Fruit fly (Drosophila melanogaster): ENCODE measurements around the gene CG13733.

CG13733 gene

dm6 chr3L:17486794-17487726 lies 8.3 kb upstream of the CG13733 start, which contains the start of gene Oatp74D (continued):
- no peak for TF ChIP-seq CG33213 (GFP tag; optimal IDR thresholded peaks at IDR 0.05)
- TF ChIP-seq CG6765 (GFP tag; optimal IDR thresholded peaks at IDR 0.05): peak; percentile 35
- no peak for TF ChIP-seq CG10267 (tag; optimal IDR thresholded peaks at IDR 0.05)
- no peak for TF ChIP-seq CG32772 (GFP tag; IDR thresholded peaks at IDR 0.05)
- TF ChIP-seq Hr51 (GFP tag; optimal IDR thresholded peaks at IDR 0.05): peak in 1 of 2 experiments; percentile 10
- TF ChIP-seq row (GFP tag; IDR thresholded peaks at IDR 0.05): peak; percentile 48; the same call in 2 of the 3 replicates
- peak; percentile 90 for TF ChIP-seq CG2199 (GFP tag; IDR thresholded peaks at IDR 0.05)
- TF ChIP-seq sna (GFP tag; IDR thresholded peaks at IDR 0.05; ENCODE audit: partially characterized antibody): no peak
- TF ChIP-seq abd-A (tag; optimal IDR thresholded peaks at IDR 0.05): peak; percentile 94
- peak; percentile 28 for TF ChIP-seq Antp (GFP tag; optimal IDR thresholded peaks at IDR 0.05)
- TF ChIP-seq Max (GFP tag; optimal IDR thresholded peaks at IDR 0.05): no peak
- TF ChIP-seq emc (GFP tag; optimal IDR thresholded peaks at IDR 0.05): no peak
- TF ChIP-seq CG18262 (tag; optimal IDR thresholded peaks at IDR 0.05): peak; percentile 33
- peak; percentile 87 for TF ChIP-seq pros (GFP tag; optimal IDR thresholded peaks at IDR 0.05)
- TF ChIP-seq lola (GFP tag; optimal IDR thresholded peaks at IDR 0.05): peak in 2 of 3 experiments; percentile 17 to 31
- 0 out of 3 replicates have a peak, but pooled peaks have one; percentile 44 for TF ChIP-seq gce (GFP tag; IDR thresholded peaks at IDR 0.05)
- peak; percentile 64 for TF ChIP-seq twi (tag; optimal IDR thresholded peaks at IDR 0.05)
- TF ChIP-seq Nf-YB (GFP tag; optimal IDR thresholded peaks at IDR 0.05): peak; percentile 0
- TF ChIP-seq CG12236 (GFP tag; optimal IDR thresholded peaks at IDR 0.05): no peak
- TF ChIP-seq grn (GFP tag; optimal IDR thresholded peaks at IDR 0.05): peak; percentile 49
- TF ChIP-seq ken (GFP tag; IDR thresholded peaks at IDR 0.05): no peak
- peak; percentile 71 for TF ChIP-seq CG13894 (tag; optimal IDR thresholded peaks at IDR 0.05)
- peak; percentile 32; the same call in 1 of the 3 replicates for TF ChIP-seq CG6791 (GFP tag; IDR thresholded peaks at IDR 0.05; ENCODE audit: partially characterized antibody)
- peak; percentile 20 for TF ChIP-seq CG9437 (GFP tag; optimal IDR thresholded peaks at IDR 0.05)
- no peak for TF ChIP-seq CG3065 (GFP tag; optimal IDR thresholded peaks at IDR 0.05)
- peak; percentile 51 for TF ChIP-seq BtbVII (GFP tag; optimal IDR thresholded peaks at IDR 0.05)
- TF ChIP-seq ab (GFP tag; optimal IDR thresholded peaks at IDR 0.05): no peak
- TF ChIP-seq hkb (optimal IDR thresholded peaks at IDR 0.05): no peak
- TF ChIP-seq hkb (GFP tag; IDR thresholded peaks at IDR 0.05): peak; percentile 44
- no peak for TF ChIP-seq Dref (GFP tag; IDR thresholded peaks at IDR 0.05)
- peak; percentile 64 for TF ChIP-seq mam (GFP tag; optimal IDR thresholded peaks at IDR 0.05)
- peak; percentile 8 for TF ChIP-seq ERR (GFP tag; optimal IDR thresholded peaks at IDR 0.05)
- peak; percentile 8 for TF ChIP-seq NfI (GFP tag; optimal IDR thresholded peaks at IDR 0.05)
- TF ChIP-seq HmgD (GFP tag; optimal IDR thresholded peaks at IDR 0.05): peak; percentile 40
- TF ChIP-seq onecut (GFP tag; IDR thresholded peaks at IDR 0.05): peak; percentile 22
- no peak for TF ChIP-seq CG16863 (GFP tag; optimal IDR thresholded peaks at IDR 0.05)
- TF ChIP-seq HLHmδ (GFP tag; optimal IDR thresholded peaks at IDR 0.05): peak; percentile 66
- TF ChIP-seq Doc3 (GFP tag; IDR thresholded peaks at IDR 0.05; ENCODE audit: partially characterized antibody): no peak
- peak in 1 of 2 experiments; percentile 32 for TF ChIP-seq crp (GFP tag; optimal IDR thresholded peaks at IDR 0.05)
- TF ChIP-seq CkIIα-i1 (GFP tag; IDR thresholded peaks at IDR 0.05): no peak
- no peak for TF ChIP-seq maf-S (GFP tag; optimal IDR thresholded peaks at IDR 0.05)
- no peak for TF ChIP-seq Ssrp (tag; optimal IDR thresholded peaks at IDR 0.05)
- TF ChIP-seq ac (GFP tag; optimal IDR thresholded peaks at IDR 0.05): peak; percentile 27
- TF ChIP-seq repo (GFP tag; optimal IDR thresholded peaks at IDR 0.05): no peak
- peak; percentile 47; the same call in 1 of the 2 replicates for TF ChIP-seq crol (GFP tag; IDR thresholded peaks at IDR 0.05)
- peak; percentile 56 for TF ChIP-seq CG12104 (GFP tag; optimal IDR thresholded peaks at IDR 0.05)
- TF ChIP-seq Myb (GFP tag; optimal IDR thresholded peaks at IDR 0.05): peak; percentile 17
- TF ChIP-seq odd (GFP tag; optimal IDR thresholded peaks at IDR 0.05): peak; percentile 61
